Fruit fly (Drosophila melanogaster) whole organism, embryonic: Measurements from ENCODE around the gene Iyd.

ENCODE experiments used
- Blimp-1 ChIP-seq: fragments of 200-800 bp; sonication (Bioruptor generic); optimal IDR thresholded peaks from 3 replicates; lab custom pipeline; 2018; ENCODE audit warnings: missing biosample characterization, missing genetic modification characterization, mild to moderate bottlenecking, moderate library complexity, missing genetic modification reagents
- CG10654 ChIP-seq: fragments of 200-800 bp; sonication (Bioruptor generic); optimal IDR thresholded peaks from 2 replicates; lab custom pipeline; 2016; ENCODE audit warnings: missing biosample characterization, missing genetic modification characterization
- CG11696 ChIP-seq: fragments of 200-800 bp; sonication (Bioruptor generic); IDR thresholded peaks from 2 replicates; pipeline ENCODE4 v1.3.6; 2022; ENCODE audit warnings: missing biosample characterization, missing genetic modification characterization
- CG12071 ChIP-seq: fragments of 200-800 bp; sonication (Bioruptor generic); optimal IDR thresholded peaks from 3 replicates; lab custom pipeline; 2018; ENCODE audit warnings: missing biosample characterization, mild to moderate bottlenecking, missing genetic modification characterization
- CG15479 ChIP-seq: fragments of 200-800 bp; sonication (Bioruptor generic); optimal IDR thresholded peaks from 3 replicates; lab custom pipeline; 2019; ENCODE audit warnings: missing biosample characterization, mild to moderate bottlenecking, missing genetic modification characterization, moderate library complexity
- CG15696 ChIP-seq: fragments of 200-800 bp; sonication (Bioruptor generic); optimal IDR thresholded peaks from 2 replicates; lab custom pipeline; 2019; ENCODE audit warnings: missing biosample characterization, mild to moderate bottlenecking, missing genetic modification characterization, moderate library complexity
- CG16813 ChIP-seq: fragments of 200-800 bp; sonication (Bioruptor generic); IDR thresholded peaks from 3 replicates; pipeline ENCODE4 v1.3.6; 2022; ENCODE audit warnings: missing biosample characterization, missing genetic modification characterization; ENCODE audit not compliant: partially characterized antibody
- CG17385 ChIP-seq: fragments of 200-800 bp; sonication (Bioruptor generic); optimal IDR thresholded peaks from 3 replicates; lab custom pipeline; 2018; ENCODE audit warnings: missing biosample characterization, mild to moderate bottlenecking, missing genetic modification characterization
- CG2120 ChIP-seq: fragments of 200-800 bp; sonication (Bioruptor generic); optimal IDR thresholded peaks from 3 replicates; lab custom pipeline; 2016; ENCODE audit warnings: missing biosample characterization, missing genetic modification characterization
- CG2202 ChIP-seq: fragments of 200-800 bp; sonication (Bioruptor generic); optimal IDR thresholded peaks from 2 replicates; lab custom pipeline; 2018; ENCODE audit warnings: missing biosample characterization, mild to moderate bottlenecking, missing genetic modification characterization
- CG30431 ChIP-seq: fragments of 200-800 bp; sonication (Bioruptor generic); optimal IDR thresholded peaks from 2 replicates; lab custom pipeline; 2017; ENCODE audit warnings: missing biosample characterization, missing genetic modification characterization
- CG31224 ChIP-seq: fragments of 200-800 bp; sonication (Bioruptor generic); IDR thresholded peaks from 2 replicates; pipeline ENCODE4 v1.3.6; 2022; ENCODE audit warnings: missing biosample characterization, missing genetic modification characterization
- CG3281 ChIP-seq: fragments of 200-800 bp; sonication (Bioruptor generic); optimal IDR thresholded peaks from 3 replicates; lab custom pipeline; 2017; ENCODE audit warnings: missing biosample characterization, mild to moderate bottlenecking, missing genetic modification characterization
- CG4424 ChIP-seq: fragments of 200-800 bp; sonication (Bioruptor generic); optimal IDR thresholded peaks from 3 replicates; lab custom pipeline; 2016; ENCODE audit warnings: missing biosample characterization, missing genetic modification characterization
- CG5245 ChIP-seq: fragments of 200-800 bp; sonication (Bioruptor generic); optimal IDR thresholded peaks from 3 replicates; lab custom pipeline; 2016; ENCODE audit warnings: missing biosample characterization, missing genetic modification characterization
- CG6175 ChIP-seq: fragments of 200-800 bp; sonication (Bioruptor generic); IDR thresholded peaks from 3 replicates; pipeline ENCODE4 v1.3.6; 2022; ENCODE audit warnings: missing biosample characterization, missing genetic modification characterization
- CG6254 ChIP-seq: fragments of 200-800 bp; sonication (Bioruptor generic); optimal IDR thresholded peaks from 3 replicates; lab custom pipeline; 2017; ENCODE audit warnings: mild to moderate bottlenecking, missing biosample characterization, missing genetic modification reagents, missing genetic modification characterization
- CG6689 ChIP-seq: fragments of 200-800 bp; sonication (Bioruptor generic); IDR thresholded peaks from 2 replicates; pipeline ENCODE4 v1.3.6; 2022; ENCODE audit warnings: missing biosample characterization, missing genetic modification characterization
- CG7271 ChIP-seq: fragments of 200-800 bp; sonication (Bioruptor generic); optimal IDR thresholded peaks from 2 replicates; lab custom pipeline; 2018; ENCODE audit warnings: missing biosample characterization, mild to moderate bottlenecking, missing genetic modification characterization, moderate library complexity
- CG9817 ChIP-seq: fragments of 200-800 bp; sonication (Bioruptor generic); optimal IDR thresholded peaks from 2 replicates; lab custom pipeline; 2018; ENCODE audit warnings: missing biosample characterization, mild to moderate bottlenecking, missing genetic modification characterization, moderate library complexity
- D ChIP-seq, 2 experiments: fragments of 200-800 bp in 1 of 2; fragments of >200 bp in 1 of 2; sonication (Bioruptor generic) in 1 of 2; optimal IDR thresholded peaks; 2 replicates in 1 of 2; 3 replicates in 1 of 2; lab custom pipeline; 2017; ENCODE audit warnings: mild to moderate bottlenecking in 1 of 2, missing biosample characterization in 1 of 2, missing genetic modification characterization in 1 of 2, missing genetic modification reagents in 1 of 2
- Dbx ChIP-seq: fragments of 200-800 bp; sonication (Bioruptor generic); IDR thresholded peaks from 3 replicates; pipeline ENCODE4 v1.3.6; 2022; ENCODE audit warnings: missing biosample characterization, missing genetic modification characterization
- Med ChIP-seq: fragments of 200-800 bp; sonication (Bioruptor generic); peaks from one replicate; lab custom pipeline; 2016; ENCODE audit warnings: missing biosample characterization, missing genetic modification characterization, mild to moderate bottlenecking, inconsistent platforms, moderate library complexity
- Opbp ChIP-seq: fragments of 200-800 bp; sonication (Bioruptor generic); IDR thresholded peaks from 3 replicates; pipeline ENCODE4 v1.3.6; 2022; ENCODE audit warnings: missing biosample characterization, missing genetic modification characterization; ENCODE audit not compliant: partially characterized antibody
- az2 ChIP-seq: fragments of 200-800 bp; sonication (Bioruptor generic); optimal IDR thresholded peaks from 3 replicates; lab custom pipeline; 2016; ENCODE audit warnings: missing biosample characterization, missing genetic modification characterization
- bbx ChIP-seq: fragments of 200-800 bp; sonication (Bioruptor generic); IDR thresholded peaks from 2 replicates; pipeline ENCODE4 v1.3.6; 2022; ENCODE audit warnings: missing biosample characterization, missing genetic modification characterization; ENCODE audit not compliant: partially characterized antibody
- bsh ChIP-seq, 2 experiments: fragments of 200-800 bp; sonication (Bioruptor generic); optimal IDR thresholded peaks; 2 replicates each; lab custom pipeline; 2017 to 2018; ENCODE audit warnings: mild to moderate bottlenecking in 2 of 2, missing biosample characterization in 2 of 2, missing genetic modification characterization in 2 of 2, moderate library complexity in 1 of 2
- cg ChIP-seq: fragments of 200-800 bp; sonication (Bioruptor generic); optimal IDR thresholded peaks from 3 replicates; lab custom pipeline; 2019; ENCODE audit warnings: missing biosample characterization, mild to moderate bottlenecking, missing genetic modification characterization, moderate library complexity
- chn ChIP-seq: fragments of 200-800 bp; sonication (Bioruptor generic); optimal IDR thresholded peaks from 2 replicates; lab custom pipeline; 2016; ENCODE audit warnings: missing biosample characterization, missing genetic modification characterization
- corto ChIP-seq: fragments of 200-800 bp; sonication (Bioruptor generic); optimal IDR thresholded peaks from 2 replicates; lab custom pipeline; 2016; ENCODE audit warnings: missing biosample characterization, mild to moderate bottlenecking, missing genetic modification characterization, moderate library complexity
- dati ChIP-seq: fragments of 200-800 bp; sonication (Bioruptor generic); IDR thresholded peaks from 2 replicates; pipeline ENCODE4 v1.3.6; 2022; ENCODE audit warnings: missing biosample characterization, missing genetic modification characterization
- dimm ChIP-seq: fragments of 200-800 bp; sonication (Bioruptor generic); IDR thresholded peaks from 2 replicates; pipeline ENCODE4 v1.3.6; 2022; ENCODE audit warnings: missing biosample characterization, missing genetic modification characterization
- ems ChIP-seq: fragments of 200-800 bp; sonication (Bioruptor generic); optimal IDR thresholded peaks from 3 replicates; lab custom pipeline; 2016; ENCODE audit warnings: missing biosample characterization, missing genetic modification characterization
- eyg ChIP-seq: fragments of 200-800 bp; sonication (Bioruptor generic); optimal IDR thresholded peaks from 3 replicates; lab custom pipeline; 2016; ENCODE audit warnings: missing biosample characterization, missing genetic modification characterization
- fd64A ChIP-seq: fragments of 200-800 bp; sonication (Bioruptor generic); optimal IDR thresholded peaks from 3 replicates; lab custom pipeline; 2018; ENCODE audit warnings: missing biosample characterization, mild to moderate bottlenecking, missing genetic modification characterization
- grn ChIP-seq: fragments of 200-800 bp; sonication (Bioruptor generic); optimal IDR thresholded peaks from 3 replicates; lab custom pipeline; 2017; ENCODE audit warnings: missing biosample characterization, missing genetic modification characterization
- gsb-n ChIP-seq: fragments of 200-800 bp; sonication (Bioruptor generic); optimal IDR thresholded peaks from 3 replicates; lab custom pipeline; 2018; ENCODE audit warnings: missing biosample characterization, mild to moderate bottlenecking, missing genetic modification characterization
- hb ChIP-seq: fragments of 200-800 bp; sonication (Bioruptor generic); IDR thresholded peaks from 3 replicates; pipeline ENCODE4 v1.3.6; 2022; ENCODE audit warnings: missing biosample characterization, missing genetic modification characterization; ENCODE audit not compliant: partially characterized antibody
- her ChIP-seq: fragments of 200-800 bp; sonication (Bioruptor generic); optimal IDR thresholded peaks from 2 replicates; lab custom pipeline; 2016; ENCODE audit warnings: missing biosample characterization, missing genetic modification characterization
- klu ChIP-seq: fragments of 200-800 bp; sonication (Bioruptor generic); IDR thresholded peaks from 2 replicates; pipeline ENCODE4 v1.3.6; 2022; ENCODE audit warnings: missing biosample characterization, missing genetic modification characterization
- lilli ChIP-seq: fragments of 200-800 bp; sonication (Bioruptor generic); optimal IDR thresholded peaks from 3 replicates; lab custom pipeline; 2016; ENCODE audit warnings: missing biosample characterization, missing genetic modification characterization
- mld ChIP-seq: fragments of 200-800 bp; sonication (Bioruptor generic); IDR thresholded peaks from 3 replicates; pipeline ENCODE4 v1.3.6; 2022; ENCODE audit warnings: missing biosample characterization, missing genetic modification characterization; ENCODE audit not compliant: partially characterized antibody
- nom ChIP-seq: fragments of 200-800 bp; sonication (Bioruptor generic); optimal IDR thresholded peaks from 2 replicates; lab custom pipeline; 2017; ENCODE audit warnings: missing biosample characterization, missing genetic modification characterization, mild to moderate bottlenecking, moderate library complexity, missing genetic modification reagents
- otp ChIP-seq: fragments of 200-800 bp; sonication (Bioruptor generic); IDR thresholded peaks from 3 replicates; pipeline ENCODE4, ENCODE4 v1.3.6; 2022; ENCODE audit warnings: missing biosample characterization, missing genetic modification characterization
- pita ChIP-seq: fragments of 200-800 bp; sonication (Bioruptor generic); optimal IDR thresholded peaks from 2 replicates; lab custom pipeline; 2017; ENCODE audit warnings: missing biosample characterization, mild to moderate bottlenecking, missing genetic modification characterization
- repo ChIP-seq: fragments of 200-800 bp; sonication (Bioruptor generic); optimal IDR thresholded peaks from 2 replicates; lab custom pipeline; 2016; ENCODE audit warnings: missing biosample characterization, missing genetic modification characterization
- row ChIP-seq: fragments of 200-800 bp; sonication (Bioruptor generic); IDR thresholded peaks from 3 replicates; pipeline ENCODE4 v1.3.6; 2022; ENCODE audit warnings: missing biosample characterization, missing genetic modification characterization
- trh ChIP-seq: fragments of 200-800 bp; sonication (Bioruptor generic); optimal IDR thresholded peaks from 2 replicates; lab custom pipeline; 2016; ENCODE audit warnings: missing biosample characterization, missing genetic modification characterization

Iyd gene

DNA sequence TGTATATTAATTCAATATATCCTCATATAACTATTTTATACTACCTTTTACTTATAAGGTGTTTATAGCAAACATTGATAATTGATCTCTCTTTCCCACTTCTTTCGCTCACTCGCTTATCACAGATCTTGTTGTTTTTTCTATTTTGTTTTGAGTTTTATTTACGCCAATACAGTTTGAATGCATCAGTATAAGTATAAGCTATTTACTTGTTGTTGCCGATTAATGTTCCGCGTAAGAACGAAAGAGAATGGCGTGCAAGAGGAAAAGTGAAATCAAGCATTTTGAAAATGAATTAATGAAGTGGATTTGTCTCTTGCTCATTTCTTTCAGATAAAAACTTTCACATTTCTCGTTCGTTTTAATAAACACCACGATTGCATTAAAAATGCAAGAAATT, 12.4 kb downstream of the Iyd start:
- TF ChIP-seq bbx (GFP tag; lab: Robert Waterston, UW) (no peak), mld (GFP tag; lab: Robert Waterston, UW) (no peak), CG15696 (no peak), CG5245 (GFP tag; lab: Kevin White, UChicago) (no peak), CG3281 (GFP tag; lab: Kevin White, UChicago) (no peak), pita (GFP tag; lab: Kevin White, UChicago) (no peak), nom (peak; percentile 10), klu (GFP tag; lab: Robert Waterston, UW) (no peak), Blimp-1 (GFP tag; lab: Kevin White, UChicago) (peak; percentile 83), row (GFP tag; lab: Robert Waterston, UW) (no peak), bsh (GFP tag; optimal IDR thresholded peaks at IDR 0.05; lab: Kevin White, UChicago) (no peak), grn (GFP tag; lab: Kevin White, UChicago) (peak; percentile 73), trh (no peak), hb (GFP tag; lab: Robert Waterston, UW) (no peak), CG16813 (GFP tag; lab: Robert Waterston, UW) (no peak), CG12071 (GFP tag; lab: Kevin White, UChicago) (no peak), ems (GFP tag; lab: Kevin White, UChicago) (no peak), CG2202 (no peak), cg (peak; percentile 25)

dm6 chr3L:11074043-11074853, 21.8 kb downstream of the Iyd start, which contains the start of the genes Pfdn2 and Noc1:
Gene Pfdn2, minus strand, starts transcription at chr3L:11074388.
Gene Noc1, plus strand, starts transcription at chr3L:11074769.
- TF ChIP-seq CG4424 (peak; percentile 40), D (optimal IDR thresholded peaks at IDR 0.05; lab: Kevin White, UChicago) (peak; percentile 73), D (GFP tag; optimal IDR thresholded peaks at IDR 0.05; lab: Kevin White, UChicago) (no peak), CG31224 (GFP tag; lab: Robert Waterston, UW) (peak; percentile 32; the same call in 1 of the 2 replicates), dati (GFP tag; lab: Robert Waterston, UW) (no peak), CG15479 (GFP tag; lab: Kevin White, UChicago) (peak; percentile 6), her (no peak), CG2120 (GFP tag; lab: Kevin White, UChicago) (peak; percentile 70), gsb-n (tag; lab: Kevin White, UChicago) (no peak), CG11696 (GFP tag; lab: Robert Waterston, UW) (no peak), CG9817 (peak; percentile 56), dimm (GFP tag; lab: Robert Waterston, UW) (no peak), az2 (GFP tag; lab: Kevin White, UChicago) (peak; percentile 61), CG6175 (GFP tag; lab: Robert Waterston, UW) (no peak), chn (GFP tag; lab: Kevin White, UChicago) (no peak), Opbp (GFP tag; lab: Robert Waterston, UW) (no peak), otp (GFP tag; lab: Robert Waterston, UW) (no peak), CG7271 (tag; lab: Kevin White, UChicago) (no peak), corto (GFP tag; lab: Kevin White, UChicago) (no peak), CG10654 (GFP tag; lab: Kevin White, UChicago) (peak; percentile 33), CG17385 (GFP tag; lab: Kevin White, UChicago) (peak; percentile 35), Med (GFP tag; lab: Kevin White, UChicago) (peak; percentile 76), CG6254 (GFP tag; lab: Kevin White, UChicago) (no peak), eyg (GFP tag; lab: Kevin White, UChicago) (no peak), repo (GFP tag; lab: Kevin White, UChicago) (no peak), fd64A (GFP tag; lab: Kevin White, UChicago) (no peak), Dbx (0 out of 3 replicates have a peak, but pooled peaks have one; percentile 31), lilli (GFP tag; lab: Kevin White, UChicago) (peak; percentile 45), CG30431 (GFP tag; lab: Kevin White, UChicago) (no peak), CG6689 (peak; percentile 36; the same call in 1 of the 2 replicates)
